Fruit fly (Drosophila melanogaster): ENCODE measurements around the gene ds.

The ds gene

dm6 chr2L:609497-609896 lies 105.3 kb downstream of the ds start (continued):
- TF ChIP-seq acj6 (GFP tag; optimal IDR thresholded peaks at IDR 0.05) (peak; percentile 53), Sox14 (GFP tag; optimal IDR thresholded peaks at IDR 0.05) (peak; percentile 74), Hr39 (GFP tag; optimal IDR thresholded peaks at IDR 0.05) (peak; percentile 30), salr (GFP tag; optimal IDR thresholded peaks at IDR 0.05) (peak; percentile 37 to 62), Hr38 (GFP tag; optimal IDR thresholded peaks at IDR 0.05) (no peak), CG10631 (GFP tag; optimal IDR thresholded peaks at IDR 0.05) (peak; percentile 68), net (GFP tag; optimal IDR thresholded peaks at IDR 0.05) (peak; percentile 12), CG16779 (tag; optimal IDR thresholded peaks at IDR 0.05) (peak; percentile 21), Hr4 (GFP tag; optimal IDR thresholded peaks at IDR 0.05) (peak; percentile 1), eg (GFP tag; IDR thresholded peaks at IDR 0.05) (0 out of 3 replicates have a peak, but pooled peaks have one; percentile 24)

dm6 chr2L:608143-608542 lies 106.6 kb downstream of the ds start:
- peak; percentile 68 for TF ChIP-seq dsx (GFP tag; optimal IDR thresholded peaks at IDR 0.05; ENCODE audit: poor library complexity, severe bottlenecking)
- TF ChIP-seq Smox (GFP tag; optimal IDR thresholded peaks at IDR 0.05): no peak
- TF ChIP-seq CG32006 (GFP tag; optimal IDR thresholded peaks at IDR 0.05): peak; percentile 67
- TF ChIP-seq Sox102F (GFP tag; optimal IDR thresholded peaks at IDR 0.05): no peak
- TF ChIP-seq net (GFP tag; optimal IDR thresholded peaks at IDR 0.05): peak; percentile 36
- TF ChIP-seq CG10631 (GFP tag; optimal IDR thresholded peaks at IDR 0.05): peak; percentile 74
- TF ChIP-seq svp (GFP tag): no peak
- TF ChIP-seq achi (GFP tag; optimal IDR thresholded peaks at IDR 0.05): peak; percentile 68
- no peak for TF ChIP-seq CG8632 (GFP tag; optimal IDR thresholded peaks at IDR 0.05)
- peak; percentile 79; the same call in 2 of the 3 replicates for TF ChIP-seq CG6163 (GFP tag; IDR thresholded peaks at IDR 0.05)
- TF ChIP-seq Gug (GFP tag; IDR thresholded peaks at IDR 0.05): peak; percentile 33; the same call in 1 of the 2 replicates
- no peak for TF ChIP-seq Hr38 (GFP tag; optimal IDR thresholded peaks at IDR 0.05)
- TF ChIP-seq CG31627 (GFP tag; optimal IDR thresholded peaks at IDR 0.05): no peak
- peak; percentile 35 for TF ChIP-seq acj6 (GFP tag; optimal IDR thresholded peaks at IDR 0.05)
- TF ChIP-seq vri (GFP tag; optimal IDR thresholded peaks at IDR 0.05): no peak
- TF ChIP-seq fd85E (GFP tag; optimal IDR thresholded peaks at IDR 0.05): no peak
- TF ChIP-seq CG7368 (GFP tag; optimal IDR thresholded peaks at IDR 0.05): peak; percentile 52
- peak; percentile 63 for TF ChIP-seq CG3919 (GFP tag; optimal IDR thresholded peaks at IDR 0.05)
- peak; percentile 45 for TF ChIP-seq Lpt (GFP tag; optimal IDR thresholded peaks at IDR 0.05)
- TF ChIP-seq CG3032 (tag; optimal IDR thresholded peaks at IDR 0.05): peak; percentile 81
- TF ChIP-seq topi (GFP tag; optimal IDR thresholded peaks at IDR 0.05): peak; percentile 10
- peak; percentile 83 for TF ChIP-seq CG15336 (GFP tag; IDR thresholded peaks at IDR 0.05)
- TF ChIP-seq CG8319 (GFP tag; optimal IDR thresholded peaks at IDR 0.05): no peak
- TF ChIP-seq fd59A (GFP tag; optimal IDR thresholded peaks at IDR 0.05): peak; percentile 77
- peak; percentile 82 for TF ChIP-seq CG6808 (GFP tag; optimal IDR thresholded peaks at IDR 0.05)
- TF ChIP-seq Eip75B (GFP tag; optimal IDR thresholded peaks at IDR 0.05): peak; percentile 68
- no peak for TF ChIP-seq Eip93F (GFP tag; optimal IDR thresholded peaks at IDR 0.05)
- TF ChIP-seq CG1621 (tag; optimal IDR thresholded peaks at IDR 0.05): peak; percentile 69
- peak; percentile 14 for TF ChIP-seq CG34406 (GFP tag; optimal IDR thresholded peaks at IDR 0.05)
- TF ChIP-seq salr (GFP tag; optimal IDR thresholded peaks at IDR 0.05): peak; percentile 51 to 63
- TF ChIP-seq Blimp-1 (GFP tag; optimal IDR thresholded peaks at IDR 0.05): no peak
- no peak for TF ChIP-seq CG11902 (GFP tag; optimal IDR thresholded peaks at IDR 0.05)
- TF ChIP-seq CG16779 (tag; optimal IDR thresholded peaks at IDR 0.05): peak; percentile 54
- TF ChIP-seq CG11294 (GFP tag; IDR thresholded peaks at IDR 0.05): no peak
- peak; percentile 57 for TF ChIP-seq CG9139 (GFP tag; optimal IDR thresholded peaks at IDR 0.05)
- TF ChIP-seq ss (GFP tag; optimal IDR thresholded peaks at IDR 0.05): peak; percentile 71 to 73
- peak; percentile 17 for TF ChIP-seq dac (GFP tag; optimal IDR thresholded peaks at IDR 0.05)
- TF ChIP-seq CG11762 (GFP tag; optimal IDR thresholded peaks at IDR 0.05; ENCODE audit: insufficient read depth): peak; percentile 26
- TF ChIP-seq Hr4 (GFP tag; optimal IDR thresholded peaks at IDR 0.05): peak; percentile 54
- TF ChIP-seq spab (GFP tag; optimal IDR thresholded peaks at IDR 0.05): peak; percentile 73
- peak; percentile 56 for TF ChIP-seq pdm3 (GFP tag; optimal IDR thresholded peaks at IDR 0.05)
- TF ChIP-seq Ets21C (GFP tag; optimal IDR thresholded peaks at IDR 0.05): no peak
- TF ChIP-seq CG4318 (GFP tag; optimal IDR thresholded peaks at IDR 0.05): peak; percentile 31
- peak; percentile 16 for TF ChIP-seq CG6792 (GFP tag; optimal IDR thresholded peaks at IDR 0.05)
- no peak for TF ChIP-seq cyc (GFP tag; optimal IDR thresholded peaks at IDR 0.05)
- TF ChIP-seq Eip78C (GFP tag): peak; percentile 83
